Worm (Caenorhabditis elegans) whole organism, L1 larva: Measurements from ENCODE around the gene Y54E2A.7.

Source experiments
- C16A3.4 ChIP-seq: fragments of 150-350 bp; optimal IDR thresholded peaks from 2 replicates; lab custom pipeline; 2014; ENCODE audit warnings: missing biosample characterization, missing genetic modification characterization
- C34B4.2 ChIP-seq: sonication (generic microtip); optimal IDR thresholded peaks from 2 replicates; lab custom pipeline; 2017; ENCODE audit warnings: mild to moderate bottlenecking, missing genetic modification characterization, missing compliant biosample characterization
- F16B12.6 ChIP-seq: fragments of 150-350 bp; optimal IDR thresholded peaks from 2 replicates; lab custom pipeline; 2014; ENCODE audit warnings: missing biosample characterization, missing genetic modification characterization
- Y116A8C.19 ChIP-seq: sonication (generic microtip); optimal IDR thresholded peaks from 2 replicates; lab custom pipeline; 2016; ENCODE audit warnings: missing compliant biosample characterization, missing genetic modification characterization, borderline replicate concordance
- alr-1 ChIP-seq: fragments of 200-800 bp; sonication (Bioruptor generic); optimal IDR thresholded peaks from 2 replicates; lab custom pipeline; 2018; ENCODE audit warnings: borderline replicate concordance, mild to moderate bottlenecking, missing genetic modification characterization, missing compliant biosample characterization
- ama-1 ChIP-seq: fragments of 150-350 bp; optimal IDR thresholded peaks from 2 replicates; lab custom pipeline; 2014
- ceh-82 ChIP-seq, 3 experiments: fragments of 150-350 bp in 1 of 3; sonication (generic microtip) in 2 of 3; optimal IDR thresholded peaks; 2 replicates each; lab custom pipeline; 2014 to 2017; ENCODE audit warnings: missing biosample characterization in 3 of 3, missing genetic modification characterization in 3 of 3
- egl-27 ChIP-seq, 2 experiments: fragments of 150-350 bp in 1 of 2; sonication (generic microtip); optimal IDR thresholded peaks; 3 replicates each; lab custom pipeline; 2017 to 2018; ENCODE audit warnings: missing biosample characterization in 2 of 2, missing genetic modification characterization in 2 of 2, missing genetic modification reagents in 2 of 2
- elt-3 ChIP-seq, 6 experiments: fragments of 150-350 bp in 1 of 6; sonication (generic microtip); optimal IDR thresholded peaks; 2 replicates each; lab custom pipeline; 2017 to 2018; ENCODE audit warnings: missing biosample characterization in 6 of 6, missing genetic modification characterization in 6 of 6, inconsistent platforms in 1 of 6
- fkh-4 ChIP-seq: sonication (generic microtip); optimal IDR thresholded peaks from 2 replicates; lab custom pipeline; 2016; ENCODE audit warnings: missing compliant biosample characterization, missing genetic modification characterization, borderline replicate concordance
- grh-1 ChIP-seq: fragments of 200-800 bp; sonication (Bioruptor generic); IDR thresholded peaks from 2 replicates; pipeline ENCODE4 v1.3.6; 2022; ENCODE audit warnings: missing genetic modification reagents, missing genetic modification characterization, missing compliant biosample characterization
- hlh-4 ChIP-seq: sonication (generic microtip); optimal IDR thresholded peaks from 2 replicates; lab custom pipeline; 2016; ENCODE audit warnings: mild to moderate bottlenecking, missing genetic modification characterization, missing compliant biosample characterization
- irx-1 ChIP-seq: sonication (generic microtip); optimal IDR thresholded peaks from 2 replicates; lab custom pipeline; 2016; ENCODE audit warnings: missing genetic modification characterization, missing compliant biosample characterization
- isw-1 ChIP-seq: fragments of 200-800 bp; sonication (Bioruptor generic); IDR thresholded peaks from 2 replicates; pipeline ENCODE4 v1.3.6; 2022; ENCODE audit warnings: missing genetic modification characterization, missing compliant biosample characterization
- jun-1 ChIP-seq: fragments of 150-350 bp; optimal IDR thresholded peaks from 2 replicates; lab custom pipeline; 2014; ENCODE audit warnings: missing biosample characterization, missing genetic modification reagents, missing genetic modification characterization
- lin-13 ChIP-seq: fragments of 150-350 bp; optimal IDR thresholded peaks from 2 replicates; lab custom pipeline; 2014; ENCODE audit warnings: missing biosample characterization, missing genetic modification reagents, missing genetic modification characterization
- lsy-2 ChIP-seq, 2 experiments: fragments of 150-350 bp; optimal IDR thresholded peaks; 2 replicates each; lab custom pipeline; 2014; ENCODE audit warnings: missing biosample characterization in 2 of 2, missing genetic modification characterization in 2 of 2
- mab-9 ChIP-seq: fragments of 200-800 bp; sonication (Bioruptor generic); IDR thresholded peaks from 2 replicates; pipeline ENCODE4 v1.3.6; 2022; ENCODE audit warnings: missing genetic modification reagents, missing genetic modification characterization, missing compliant biosample characterization
- mef-2 ChIP-seq: fragments of 150-350 bp; optimal IDR thresholded peaks from 2 replicates; lab custom pipeline; 2014; ENCODE audit warnings: missing biosample characterization, missing genetic modification characterization
- mep-1 ChIP-seq: fragments of 150-350 bp; optimal IDR thresholded peaks from 2 replicates; lab custom pipeline; 2014; ENCODE audit warnings: missing biosample characterization, missing genetic modification characterization
- nhr-11 ChIP-seq: fragments of 150-350 bp; optimal IDR thresholded peaks from 2 replicates; lab custom pipeline; 2014; ENCODE audit warnings: missing biosample characterization, missing genetic modification characterization
- nhr-19 ChIP-seq: fragments of 200-800 bp; sonication (Bioruptor generic); conservative IDR thresholded peaks from 2 replicates; pipeline ENCODE4 v1.3.6; 2022; ENCODE audit warnings: missing genetic modification characterization, missing compliant biosample characterization
- nhr-20 ChIP-seq: sonication (generic microtip); optimal IDR thresholded peaks from 2 replicates; lab custom pipeline; 2016; ENCODE audit warnings: mild to moderate bottlenecking, missing genetic modification characterization, missing compliant biosample characterization
- nhr-28 ChIP-seq: fragments of 150-350 bp; optimal IDR thresholded peaks from 2 replicates; lab custom pipeline; 2014; ENCODE audit warnings: missing biosample characterization, missing genetic modification characterization
- nhr-71 ChIP-seq: sonication (generic microtip); optimal IDR thresholded peaks from 2 replicates; lab custom pipeline; 2016; ENCODE audit warnings: mild to moderate bottlenecking, missing genetic modification characterization, moderate library complexity, missing compliant biosample characterization
- nhr-77 ChIP-seq: fragments of 150-350 bp; optimal IDR thresholded peaks from 2 replicates; lab custom pipeline; 2014; ENCODE audit warnings: missing biosample characterization, missing genetic modification characterization
- nhr-90 ChIP-seq: sonication (generic microtip); optimal IDR thresholded peaks from 2 replicates; lab custom pipeline; 2016; ENCODE audit warnings: mild to moderate bottlenecking, missing genetic modification characterization, missing compliant biosample characterization; ENCODE audit not compliant: poor library complexity
- pax-3 ChIP-seq: fragments of 200-800 bp; sonication (Bioruptor generic); optimal IDR thresholded peaks from 2 replicates; lab custom pipeline; 2018; ENCODE audit warnings: mild to moderate bottlenecking, missing genetic modification characterization, moderate library complexity, missing compliant biosample characterization
- snu-23 ChIP-seq: sonication (generic microtip); optimal IDR thresholded peaks from 2 replicates; lab custom pipeline; 2016; ENCODE audit warnings: missing genetic modification characterization, missing compliant biosample characterization
- tbx-2 ChIP-seq: sonication (generic microtip); optimal IDR thresholded peaks from 2 replicates; lab custom pipeline; 2016; ENCODE audit warnings: missing genetic modification characterization, missing compliant biosample characterization
- unc-30 ChIP-seq: sonication (generic microtip); optimal IDR thresholded peaks from 2 replicates; lab custom pipeline; 2017; ENCODE audit warnings: missing biosample characterization, missing genetic modification characterization
- unc-86 ChIP-seq: sonication (generic microtip); optimal IDR thresholded peaks from 2 replicates; lab custom pipeline; 2016; ENCODE audit warnings: missing genetic modification characterization, missing compliant biosample characterization
- zag-1 ChIP-seq: fragments of 150-350 bp; optimal IDR thresholded peaks from 2 replicates; lab custom pipeline; 2014; ENCODE audit warnings: missing biosample characterization, missing genetic modification characterization
- zip-4 ChIP-seq: fragments of 200-800 bp; sonication (Bioruptor generic); optimal IDR thresholded peaks from 2 replicates; lab custom pipeline; 2018; ENCODE audit warnings: mild to moderate bottlenecking, missing genetic modification characterization, moderate library complexity, missing compliant biosample characterization
- ztf-11 ChIP-seq, 2 experiments: sonication (generic microtip); optimal IDR thresholded peaks; 2 replicates each; lab custom pipeline; 2016 to 2017; ENCODE audit warnings: missing genetic modification characterization in 2 of 2, missing biosample characterization in 1 of 2, missing compliant biosample characterization in 1 of 2

Gene Y54E2A.7

DNA sequence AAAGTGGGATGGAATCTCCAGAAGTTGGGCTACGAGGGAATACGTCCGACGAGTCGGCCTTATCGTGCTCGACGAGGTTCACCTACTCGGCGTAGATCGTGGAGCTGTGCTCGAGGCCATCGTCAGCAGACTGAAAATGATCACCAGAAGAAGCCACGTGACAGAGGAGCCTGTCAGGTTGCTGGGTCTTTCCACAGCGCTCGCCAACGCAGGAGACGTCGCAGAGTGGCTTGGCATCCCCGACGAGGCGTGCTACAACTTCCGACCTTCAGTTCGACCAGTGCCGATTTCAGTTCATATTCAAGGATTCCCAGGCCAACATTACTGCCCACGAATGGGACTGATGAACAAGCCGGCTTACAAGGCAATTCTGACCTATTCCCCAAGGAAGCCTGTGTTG, 1.7 kb downstream of the Y54E2A.7 start:
- no peak for TF ChIP-seq C34B4.2
- no peak for TF ChIP-seq tbx-2 (tag; lab: Kevin White, UChicago)
- no peak for TF ChIP-seq zip-4 (GFP tag; lab: Kevin White, UChicago)
- no peak for TF ChIP-seq elt-3 (tag; optimal IDR thresholded peaks at IDR 0.05; lab: Kevin White, UChicago)
- no peak for TF ChIP-seq ceh-82 (tag; optimal IDR thresholded peaks at IDR 0.05; lab: Kevin White, UChicago)
- no peak for TF ChIP-seq nhr-11 (tag; lab: Kevin White, UChicago)
- no peak for TF ChIP-seq Y116A8C.19 (tag; lab: Kevin White, UChicago)
- no peak for TF ChIP-seq grh-1 (GFP tag; lab: Robert Waterston, UW)
- TF ChIP-seq ztf-11 (tag; optimal IDR thresholded peaks at IDR 0.05; lab: Kevin White, UChicago) = no peak
- no peak for TF ChIP-seq irx-1 (tag; lab: Kevin White, UChicago)
- TF ChIP-seq unc-86 = no peak
- no peak for TF ChIP-seq jun-1 (tag; lab: Kevin White, UChicago)
- TF ChIP-seq F16B12.6 = no peak
- no peak for TF ChIP-seq lsy-2 (tag; optimal IDR thresholded peaks at IDR 0.05; lab: Kevin White, UChicago)
- no peak for TF ChIP-seq zag-1
- TF ChIP-seq mab-9 (GFP tag; lab: Robert Waterston, UW) = no peak
- no peak for TF ChIP-seq egl-27 (tag; optimal IDR thresholded peaks at IDR 0.05; lab: Kevin White, UChicago)
- TF ChIP-seq isw-1 (GFP tag; lab: Robert Waterston, UW) = no peak
- TF ChIP-seq nhr-71 = no peak

DNA sequence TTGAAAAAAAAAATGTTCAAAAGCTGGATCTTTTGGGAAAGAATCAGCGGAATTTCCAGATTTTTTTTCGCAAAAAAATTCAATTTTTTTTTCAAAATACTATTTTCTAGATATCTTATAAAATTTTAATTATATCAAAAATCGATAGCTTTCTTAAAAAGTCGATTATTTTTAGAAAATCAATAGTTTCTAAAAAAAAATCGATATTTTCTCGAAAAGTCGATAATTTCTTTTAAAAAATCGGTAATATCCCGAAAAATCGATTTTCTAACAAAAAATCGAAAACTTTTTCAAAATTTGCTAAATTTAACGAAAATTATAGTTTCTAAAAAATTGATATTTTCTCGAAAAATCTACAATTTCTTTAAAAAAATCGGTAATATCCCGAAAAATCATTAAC, 4.0 kb downstream of the Y54E2A.7 start:
- TF ChIP-seq nhr-11 (tag; lab: Kevin White, UChicago) = no peak
- TF ChIP-seq snu-23 (GFP tag; lab: Kevin White, UChicago) = no peak
- TF ChIP-seq lin-13 (GFP tag; lab: Kevin White, UChicago) = no peak
- no peak for TF ChIP-seq isw-1 (GFP tag; lab: Robert Waterston, UW)
- TF ChIP-seq elt-3 (tag; optimal IDR thresholded peaks at IDR 0.05; lab: Kevin White, UChicago) = no peak
- TF ChIP-seq nhr-28 (tag; lab: Kevin White, UChicago) = no peak
- TF ChIP-seq alr-1 (tag; lab: Kevin White, UChicago) = no peak
- no peak for TF ChIP-seq C16A3.4 (tag; lab: Kevin White, UChicago)

DNA sequence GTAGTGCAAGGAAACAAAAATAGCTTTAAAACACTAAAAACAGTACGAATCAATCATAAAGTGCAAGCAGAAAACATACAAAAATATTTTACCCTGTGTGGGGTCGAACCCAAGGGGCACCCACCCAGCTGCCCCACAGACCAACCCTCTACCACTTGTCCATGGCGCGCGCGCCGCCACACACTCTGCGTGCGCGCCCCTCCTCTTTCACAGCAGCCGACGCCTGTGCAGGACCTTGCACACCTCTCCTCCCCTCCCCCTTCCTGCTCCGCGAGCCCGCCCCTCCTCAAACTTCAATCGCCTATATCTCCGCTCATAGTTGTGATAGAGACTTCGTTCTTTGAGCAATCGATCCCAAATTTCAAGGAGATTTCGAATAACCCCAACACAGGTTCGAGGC, 10.3 kb downstream of the Y54E2A.7 start:
- peak; percentile 21; the same call in 1 of the 2 replicates for TF ChIP-seq isw-1 (GFP tag; lab: Robert Waterston, UW)
- TF ChIP-seq nhr-19 = peak; percentile 64
- TF ChIP-seq, all 84 proteins: peak for 2; not testable (repeated sequence) for 82

ce11 chrII:14757711-14758110, 15.1 kb downstream of the Y54E2A.7 start, which contains the start of gene Y54E2A.5:
Gene Y54E2A.5, minus strand, starts transcription at chrII:14757811.
- TF ChIP-seq nhr-90 (no peak), mef-2 (tag; lab: Kevin White, UChicago) (no peak), mep-1 (tag; lab: Kevin White, UChicago) (no peak), nhr-20 (tag; lab: Kevin White, UChicago) (no peak), Y116A8C.19 (tag; lab: Kevin White, UChicago) (no peak), unc-30 (tag; lab: Kevin White, UChicago) (no peak), F16B12.6 (no peak), ama-1 (lab: Kevin White, UChicago) (no peak), nhr-77 (tag; lab: Kevin White, UChicago) (no peak), pax-3 (tag; lab: Kevin White, UChicago) (no peak), hlh-4 (tag; lab: Kevin White, UChicago) (no peak), unc-86 (no peak), zip-4 (GFP tag; lab: Kevin White, UChicago) (no peak), fkh-4 (tag; lab: Kevin White, UChicago) (no peak)
